Worm (Caenorhabditis elegans) whole organism, L4/young adult: Measurements from ENCODE around the gene srx-31.

Experiments
- W03F9.2 ChIP-seq: fragments of 150-350 bp; optimal IDR thresholded peaks from 2 replicates; lab custom pipeline; 2014; ENCODE audit warnings: missing biosample characterization, missing genetic modification characterization
- dao-5 ChIP-seq: sonication (generic microtip); optimal IDR thresholded peaks from 2 replicates; lab custom pipeline; 2016; ENCODE audit warnings: missing genotype, missing genetic modification characterization, moderate library complexity, missing compliant biosample characterization
- him-1 ChIP-seq: sonication (generic microtip); optimal IDR thresholded peaks from 2 replicates; lab custom pipeline; 2016; ENCODE audit warnings: missing genotype, missing genetic modification reagents, missing genetic modification characterization, missing compliant biosample characterization

DNA sequence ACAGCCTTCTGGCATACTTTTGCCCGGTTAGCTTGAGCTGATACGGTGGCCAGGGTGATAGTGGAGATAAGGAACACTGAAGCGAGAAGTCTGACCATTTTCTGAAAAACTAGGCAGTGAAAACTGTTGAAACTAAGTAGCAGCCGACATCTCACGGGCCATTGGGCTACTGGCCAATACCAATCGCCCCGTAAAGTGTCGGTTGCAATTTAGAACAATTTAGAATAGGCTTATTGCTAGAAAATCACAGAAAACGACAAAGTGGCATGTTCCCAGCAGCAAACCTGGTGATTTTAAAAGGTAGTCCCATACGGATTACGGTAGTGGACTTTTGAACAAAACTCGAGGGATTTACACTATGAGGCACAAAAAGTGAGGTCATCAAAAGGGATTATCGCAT is 48.2 kb upstream of the srx-31 start, which contains the start of gene T02B11.4:
- TF ChIP-seq him-1 (tag; lab: Kevin White, UChicago) (no peak), dao-5 (tag; lab: Kevin White, UChicago) (no peak), W03F9.2 (tag; lab: Kevin White, UChicago) (no peak)
